Worm (Caenorhabditis elegans): ENCODE results near the gene F38A5.6.

ce11 chrIV:6618607-6619006 lies 21.4 kb upstream of the F38A5.6 start:
- TF ChIP-seq pqm-1 (tag; optimal IDR thresholded peaks at IDR 0.05) (no peak), ama-1 (optimal IDR thresholded peaks at IDR 0.05) (no peak), ceh-82 (tag; optimal IDR thresholded peaks at IDR 0.05) (no peak), mdl-1 (tag; optimal IDR thresholded peaks at IDR 0.05) (no peak), unc-39 (tag; optimal IDR thresholded peaks at IDR 0.05) (no peak), hmg-11 (tag; optimal IDR thresholded peaks at IDR 0.05) (no peak), ZK546.5 (tag; optimal IDR thresholded peaks at IDR 0.05) (no peak), egl-27 (tag; optimal IDR thresholded peaks at IDR 0.05) (no peak), unc-62 (GFP tag; optimal IDR thresholded peaks at IDR 0.05) (no peak), nhr-237 (tag; optimal IDR thresholded peaks at IDR 0.05) (no peak), egl-5 (tag; optimal IDR thresholded peaks at IDR 0.05) (no peak), jun-1 (tag; optimal IDR thresholded peaks at IDR 0.05) (no peak), ceh-16 (tag; optimal IDR thresholded peaks at IDR 0.05) (no peak)

Measured in whole organism, L3 larva.